Fruit fly (Drosophila melanogaster): ENCODE results near the gene Gr64e.
A peak's percentile ranks its signal among the peaks of the same experiment; 100 is the strongest.

The Gr64e gene

DNA sequence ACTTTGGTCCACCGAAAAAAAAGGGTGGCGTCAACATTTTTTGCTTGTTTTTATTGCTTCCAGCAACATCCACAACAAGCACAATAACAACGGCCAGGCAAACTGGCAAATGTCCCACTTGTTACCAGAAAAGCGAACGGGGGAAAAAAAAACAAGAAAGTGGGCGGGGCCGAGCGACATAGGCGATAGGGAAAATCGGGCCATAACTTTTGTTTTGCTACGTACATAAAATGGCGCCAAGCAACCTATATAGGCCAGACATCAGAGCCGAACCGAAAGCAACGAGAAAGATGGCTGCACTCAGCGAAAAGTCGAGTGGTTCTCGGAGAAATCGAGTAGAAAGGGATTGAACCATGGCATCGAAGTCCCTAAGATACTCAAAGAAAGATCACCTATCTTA lies 24.7 kb upstream of the Gr64e start (continued):
- peak; percentile 21 for TF ChIP-seq CG10209 (GFP tag; optimal IDR thresholded peaks at IDR 0.05)
- TF ChIP-seq MESR4 (GFP tag; optimal IDR thresholded peaks at IDR 0.05): no peak
- no peak for TF ChIP-seq Oaz (GFP tag; IDR thresholded peaks at IDR 0.05)
- no peak for TF ChIP-seq CG15696 (tag; optimal IDR thresholded peaks at IDR 0.05)
- TF ChIP-seq CG12299 (tag; optimal IDR thresholded peaks at IDR 0.05): no peak
- TF ChIP-seq CG12659 (GFP tag; optimal IDR thresholded peaks at IDR 0.05): peak; percentile 5
- TF ChIP-seq CTCF (GFP tag; optimal IDR thresholded peaks at IDR 0.05): no peak
- TF ChIP-seq CG11696 (GFP tag; IDR thresholded peaks at IDR 0.05): no peak

DNA sequence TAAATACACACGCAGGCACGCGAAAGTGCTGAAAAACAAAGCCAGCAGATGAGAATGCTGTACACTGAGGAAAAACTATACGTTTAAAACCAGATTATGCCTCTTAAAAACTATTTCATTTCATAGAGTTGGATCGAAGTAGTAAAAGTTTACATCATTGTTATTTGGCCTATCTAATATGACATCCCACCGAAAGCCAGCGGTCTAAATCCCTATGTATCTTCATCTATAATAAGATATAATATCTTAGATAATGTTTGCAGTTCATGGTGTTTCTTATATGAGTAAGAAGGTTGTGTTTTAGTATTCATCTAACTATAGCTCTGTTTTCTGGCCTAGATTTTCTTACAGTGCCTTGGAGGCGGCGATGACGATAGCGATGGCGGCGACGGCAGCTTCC lies 21.8 kb upstream of the Gr64e start:
- TF ChIP-seq E2f2 (GFP tag; IDR thresholded peaks at IDR 0.05) (no peak), CG12744 (GFP tag; optimal IDR thresholded peaks at IDR 0.05) (no peak), CG4404 (GFP tag; IDR thresholded peaks at IDR 0.05) (no peak), CG1233 (GFP tag; optimal IDR thresholded peaks at IDR 0.05) (no peak), bsh (GFP tag; optimal IDR thresholded peaks at IDR 0.05) (no peak), CG3163 (GFP tag; optimal IDR thresholded peaks at IDR 0.05) (no peak), kah (GFP tag; optimal IDR thresholded peaks at IDR 0.05) (no peak), Meics (GFP tag; optimal IDR thresholded peaks at IDR 0.05) (peak; percentile 56), CG2199 (GFP tag; IDR thresholded peaks at IDR 0.05) (no peak), bowl (GFP tag; IDR thresholded peaks at IDR 0.05) (no peak), z (GFP tag; IDR thresholded peaks at IDR 0.05) (no peak), ken (GFP tag; IDR thresholded peaks at IDR 0.05) (no peak), cas (GFP tag; IDR thresholded peaks at IDR 0.05) (no peak), CG5953 (GFP tag; IDR thresholded peaks at IDR 0.05) (no peak), Vsx1 (GFP tag; optimal IDR thresholded peaks at IDR 0.05) (no peak), CG11696 (GFP tag; IDR thresholded peaks at IDR 0.05) (no peak), MESR4 (GFP tag; optimal IDR thresholded peaks at IDR 0.05) (no peak), Hr51 (GFP tag; optimal IDR thresholded peaks at IDR 0.05) (peak in 1 of 2 experiments; percentile 35), klu (GFP tag; IDR thresholded peaks at IDR 0.05) (no peak), CG10979 (tag; optimal IDR thresholded peaks at IDR 0.05) (peak; percentile 7), CG2116 (GFP tag; optimal IDR thresholded peaks at IDR 0.05) (no peak), D19B (GFP tag; optimal IDR thresholded peaks at IDR 0.05) (no peak), CG8944 (GFP tag; optimal IDR thresholded peaks at IDR 0.05) (no peak), CG9797 (GFP tag; optimal IDR thresholded peaks at IDR 0.05) (no peak), CG30020 (tag; optimal IDR thresholded peaks at IDR 0.05) (no peak), Ssrp (tag; optimal IDR thresholded peaks at IDR 0.05) (no peak), MBD-R2 (GFP tag; IDR thresholded peaks at IDR 0.05) (no peak), ERR (GFP tag; optimal IDR thresholded peaks at IDR 0.05) (no peak), CG4707 (GFP tag; optimal IDR thresholded peaks at IDR 0.05) (no peak), CG12769 (tag; optimal IDR thresholded peaks at IDR 0.05) (no peak), zf30C (GFP tag; optimal IDR thresholded peaks at IDR 0.05) (no peak), CG3838 (GFP tag; optimal IDR thresholded peaks at IDR 0.05) (no peak), CG11723 (GFP tag; optimal IDR thresholded peaks at IDR 0.05) (no peak), CG17361 (GFP tag; IDR thresholded peaks at IDR 0.05) (peak; percentile 39; the same call in 1 of the 3 replicates), CG11560 (tag; IDR thresholded peaks at IDR 0.05) (no peak), CG7556 (GFP tag; optimal IDR thresholded peaks at IDR 0.05) (peak; percentile 63), Aef1 (GFP tag; IDR thresholded peaks at IDR 0.05) (no peak), Sry-δ (GFP tag; optimal IDR thresholded peaks at IDR 0.05) (no peak), dysf (GFP tag; IDR thresholded peaks at IDR 0.05) (no peak), Spps (tag; optimal IDR thresholded peaks at IDR 0.05) (no peak), schlank (tag; optimal IDR thresholded peaks at IDR 0.05) (no peak), corto (GFP tag; optimal IDR thresholded peaks at IDR 0.05) (no peak), CG31441 (GFP tag; IDR thresholded peaks at IDR 0.05) (peak; percentile 54), Nf-YB (GFP tag; optimal IDR thresholded peaks at IDR 0.05) (no peak), CG12659 (GFP tag; optimal IDR thresholded peaks at IDR 0.05) (no peak), CG11085 (GFP tag; IDR thresholded peaks at IDR 0.05) (no peak)

Measured in whole organism, embryonic.